Worm (Caenorhabditis elegans) whole organism, L2 larva: ENCODE results near the gene arr-1.
A peak's percentile ranks its signal among the peaks of the same experiment; 100 is the strongest.

Source experiments
- ama-1 ChIP-seq: fragments of 150-350 bp; optimal IDR thresholded peaks from 2 replicates; lab custom pipeline; 2018; ENCODE audit warnings: inconsistent platforms
- egl-27 ChIP-seq: sonication (generic microtip); optimal IDR thresholded peaks from 3 replicates; lab custom pipeline; 2017; ENCODE audit warnings: missing biosample characterization, missing genetic modification reagents, missing genetic modification characterization
- elt-3 ChIP-seq: sonication (generic microtip); optimal IDR thresholded peaks from 2 replicates; lab custom pipeline; 2017; ENCODE audit warnings: missing biosample characterization, missing genetic modification characterization
- nhr-23 ChIP-seq: fragments of 150-350 bp; optimal IDR thresholded peaks from 2 replicates; lab custom pipeline; 2014; ENCODE audit warnings: missing biosample characterization, missing genetic modification reagents, missing genetic modification characterization
- nhr-25 ChIP-seq: fragments of 150-350 bp; sonication (generic microtip); optimal IDR thresholded peaks from 3 replicates; lab custom pipeline; 2014; ENCODE audit warnings: missing biosample characterization, missing genetic modification characterization
- nhr-77 ChIP-seq: fragments of 150-350 bp; optimal IDR thresholded peaks from 2 replicates; lab custom pipeline; 2014; ENCODE audit warnings: missing biosample characterization, missing genetic modification characterization
- unc-39 ChIP-seq: fragments of 150-350 bp; optimal IDR thresholded peaks from 2 replicates; lab custom pipeline; 2014; ENCODE audit warnings: missing biosample characterization, missing genetic modification characterization
- unc-55 ChIP-seq: fragments of 150-350 bp; sonication (generic microtip); optimal IDR thresholded peaks from 3 replicates; lab custom pipeline; 2014; ENCODE audit warnings: missing biosample characterization, missing genetic modification reagents, missing genetic modification characterization
- zag-1 ChIP-seq: fragments of 150-350 bp; optimal IDR thresholded peaks from 2 replicates; lab custom pipeline; 2014; ENCODE audit warnings: missing biosample characterization, missing genetic modification characterization
- ztf-11 ChIP-seq: sonication (generic microtip); optimal IDR thresholded peaks from 2 replicates; lab custom pipeline; 2017; ENCODE audit warnings: missing biosample characterization, missing genetic modification characterization

DNA sequence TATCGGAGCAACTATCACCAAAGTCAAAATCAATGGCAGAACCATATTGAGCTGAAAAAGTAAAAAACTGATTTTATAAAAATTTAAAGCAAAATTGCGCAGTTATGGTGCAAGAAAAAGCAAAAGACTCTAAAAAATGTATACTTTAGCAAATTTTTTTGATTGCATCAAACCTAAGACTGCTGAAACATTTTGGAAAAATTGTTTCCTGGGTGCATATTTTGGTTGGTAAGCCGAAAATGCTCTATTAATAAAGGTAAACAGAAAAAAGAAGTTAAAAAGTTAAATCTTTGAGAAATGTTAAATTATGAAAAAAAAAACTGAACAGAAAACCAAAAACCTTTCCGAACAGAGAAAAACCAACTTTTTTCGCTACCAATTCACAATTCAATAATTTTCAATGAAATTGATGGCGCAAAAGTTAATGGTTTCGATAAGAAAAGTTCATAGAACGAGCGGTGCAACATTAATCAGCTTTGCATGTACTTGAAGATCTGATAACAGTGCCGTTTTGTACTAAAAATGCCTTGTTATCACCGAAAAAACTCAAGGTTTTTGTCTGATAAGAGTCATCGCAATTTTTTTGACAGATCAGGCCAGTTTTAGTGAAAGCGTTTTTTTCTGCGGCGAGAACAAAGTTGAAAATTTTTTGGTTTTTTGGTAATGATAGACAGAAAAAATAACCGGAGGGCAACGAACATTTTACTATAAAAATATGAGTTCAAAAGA lies 27.5 kb downstream of the arr-1 start, which contains the start of gene abhd-3.2:
- TF ChIP-seq egl-27 (tag; lab: Kevin White, UChicago): peak; percentile 67
- TF ChIP-seq nhr-77 (tag; lab: Kevin White, UChicago): no peak
- no peak for TF ChIP-seq unc-55 (GFP tag; lab: Kevin White, UChicago)
- no peak for TF ChIP-seq elt-3 (tag; lab: Kevin White, UChicago)
- TF ChIP-seq ama-1 (lab: Kevin White, UChicago): no peak
- no peak for TF ChIP-seq ztf-11 (tag; lab: Kevin White, UChicago)
- no peak for TF ChIP-seq nhr-25 (tag; lab: Kevin White, UChicago)
- no peak for TF ChIP-seq unc-39 (tag; lab: Kevin White, UChicago)
- TF ChIP-seq zag-1 (tag; lab: Kevin White, UChicago): no peak
- TF ChIP-seq nhr-23 (tag; lab: Kevin White, UChicago): no peak
